Worm (Caenorhabditis elegans): ENCODE data around the gene sftd-3.

Gene sftd-3

ce11 chrII:8945167-8945566 is 18.8 kb downstream of the sftd-3 start:
- TF ChIP-seq ceh-16 (tag; optimal IDR thresholded peaks at IDR 0.05) (no peak), lin-11 (tag; optimal IDR thresholded peaks at IDR 0.05) (no peak), dmd-4 (tag; optimal IDR thresholded peaks at IDR 0.05) (no peak), ztf-4 (tag; optimal IDR thresholded peaks at IDR 0.05) (no peak), blmp-1 (tag; optimal IDR thresholded peaks at IDR 0.05; ENCODE audit: insufficient read depth) (no peak), elt-1 (tag; optimal IDR thresholded peaks at IDR 0.05) (no peak), Y55F3AM.14 (GFP tag; optimal IDR thresholded peaks at IDR 0.05) (no peak), mdl-1 (tag; optimal IDR thresholded peaks at IDR 0.05) (no peak), ZK546.5 (tag; optimal IDR thresholded peaks at IDR 0.05) (no peak), gmeb-1 (tag; optimal IDR thresholded peaks at IDR 0.05) (no peak), mab-5 (tag; optimal IDR thresholded peaks at IDR 0.05) (no peak), peb-1 (tag; optimal IDR thresholded peaks at IDR 0.05) (no peak), unc-55 (GFP tag; optimal IDR thresholded peaks at IDR 0.05) (no peak), lsy-2 (tag; optimal IDR thresholded peaks at IDR 0.05) (no peak)

DNA sequence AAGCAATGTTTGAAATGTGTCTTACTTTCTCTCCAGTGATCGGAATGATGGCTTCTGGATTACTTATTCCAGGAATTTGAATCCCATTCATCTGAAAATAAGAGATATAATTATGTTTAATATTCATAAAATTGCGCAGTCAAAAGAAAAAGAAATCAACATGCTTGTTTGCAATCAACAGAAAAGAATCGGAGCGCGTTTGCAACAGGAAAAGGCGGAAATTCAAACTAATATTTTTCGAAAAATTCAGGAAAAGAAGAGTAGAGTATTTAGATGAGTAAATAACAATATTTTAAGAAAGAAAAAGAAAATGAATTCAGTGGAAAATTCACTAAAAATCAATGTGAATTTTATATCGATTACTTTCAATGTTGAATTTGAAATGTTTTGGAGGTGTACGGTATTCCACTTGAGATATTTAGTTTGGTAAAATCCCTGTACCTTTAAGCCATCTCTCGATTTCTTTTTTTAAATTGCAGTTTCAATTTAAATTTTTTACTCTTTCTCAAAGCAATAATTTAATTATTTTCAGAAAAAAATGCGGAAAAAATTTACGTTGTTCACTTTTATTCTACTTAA is 23.5 kb downstream of the sftd-3 start, which contains the start of the genes set-17 and T21B10.4:
set-17 (minus strand) TSS at position 127 of the 579 bp plus-strand sequence.
T21B10.4 (plus strand) TSS at position 533 of the 579 bp plus-strand sequence.
- TF ChIP-seq sem-4 (tag; optimal IDR thresholded peaks at IDR 0.05) (no peak), nhr-12 (tag; optimal IDR thresholded peaks at IDR 0.05) (no peak), zag-1 (tag; optimal IDR thresholded peaks at IDR 0.05) (no peak), peb-1 (tag; optimal IDR thresholded peaks at IDR 0.05) (no peak), ztf-4 (tag; optimal IDR thresholded peaks at IDR 0.05) (no peak), ztf-1 (GFP tag; conservative IDR thresholded peaks at IDR 0.05) (no peak), ceh-16 (tag; optimal IDR thresholded peaks at IDR 0.05) (no peak), lin-11 (tag; optimal IDR thresholded peaks at IDR 0.05) (no peak), C34F6.9 (tag; optimal IDR thresholded peaks at IDR 0.05) (peak; percentile 51), lsy-2 (tag; optimal IDR thresholded peaks at IDR 0.05) (peak in 1 of 2 experiments; percentile 62), ztf-11 (tag; optimal IDR thresholded peaks at IDR 0.05) (no peak), alr-1 (tag; optimal IDR thresholded peaks at IDR 0.05) (no peak), mdl-1 (tag; optimal IDR thresholded peaks at IDR 0.05) (no peak), blmp-1 (tag; optimal IDR thresholded peaks at IDR 0.05; ENCODE audit: insufficient read depth) (no peak), skn-1 (tag; optimal IDR thresholded peaks at IDR 0.05) (no peak), ceh-82 (tag; optimal IDR thresholded peaks at IDR 0.05) (no peak), fos-1 (tag; optimal IDR thresholded peaks at IDR 0.05) (no peak), sma-3 (GFP tag; optimal IDR thresholded peaks at IDR 0.05) (no peak), crh-2 (tag; optimal IDR thresholded peaks at IDR 0.05) (peak; percentile 2), gmeb-1 (tag; optimal IDR thresholded peaks at IDR 0.05) (peak; percentile 70), unc-55 (GFP tag; optimal IDR thresholded peaks at IDR 0.05) (peak; percentile 54), mab-5 (tag; optimal IDR thresholded peaks at IDR 0.05) (no peak), unc-39 (tag; optimal IDR thresholded peaks at IDR 0.05) (no peak), nhr-129 (tag; optimal IDR thresholded peaks at IDR 0.05) (no peak), nhr-11 (tag; optimal IDR thresholded peaks at IDR 0.05) (no peak), egl-27 (tag; optimal IDR thresholded peaks at IDR 0.05) (no peak), F13H6.1 (tag; optimal IDR thresholded peaks at IDR 0.05) (no peak), nhr-77 (tag; optimal IDR thresholded peaks at IDR 0.05) (no peak)

DNA sequence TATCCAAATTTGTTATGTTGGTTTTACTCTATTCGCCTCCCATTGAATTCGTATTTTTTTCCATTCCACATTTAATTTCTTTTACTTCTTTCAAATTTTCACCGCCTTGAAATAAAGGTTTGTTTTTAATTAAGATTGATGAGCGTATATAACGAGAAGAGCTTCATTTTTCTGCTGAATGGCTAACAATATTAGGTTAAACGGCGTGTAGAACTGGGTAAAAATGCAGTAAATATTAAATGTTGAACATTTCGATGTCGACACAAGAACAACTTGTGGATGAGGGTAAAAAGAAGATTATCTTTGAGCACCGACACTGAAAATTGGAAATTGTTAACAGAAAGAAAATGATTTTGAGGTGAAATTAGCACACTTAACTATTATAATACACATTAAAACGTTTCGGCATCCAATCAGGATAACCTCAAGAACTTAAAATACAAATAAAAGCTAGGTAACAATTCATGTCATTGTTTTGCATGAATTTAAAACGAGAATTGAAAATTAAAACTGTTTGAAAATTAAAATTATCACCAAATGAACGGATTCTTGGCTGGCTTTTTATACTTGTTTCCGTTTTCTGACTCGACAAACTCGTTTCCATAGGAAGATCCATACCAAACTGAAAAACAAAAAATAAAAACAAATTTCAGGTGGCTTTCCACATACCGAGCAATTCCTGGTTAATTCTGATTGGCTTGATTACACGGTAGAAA is 24.9 kb downstream of the sftd-3 start:
- no peak for TF ChIP-seq egl-27 (tag; optimal IDR thresholded peaks at IDR 0.05)
- TF ChIP-seq aly-2 (tag; optimal IDR thresholded peaks at IDR 0.05), result no peak
- TF ChIP-seq ztf-4 (tag; optimal IDR thresholded peaks at IDR 0.05), result no peak
- no peak for TF ChIP-seq ztf-11 (tag; optimal IDR thresholded peaks at IDR 0.05)
- TF ChIP-seq ama-1 (optimal IDR thresholded peaks at IDR 0.05), result no peak
- no peak for TF ChIP-seq nhr-6 (tag; optimal IDR thresholded peaks at IDR 0.05)
- TF ChIP-seq crh-2 (tag; optimal IDR thresholded peaks at IDR 0.05), result no peak
- no peak for TF ChIP-seq nhr-25 (tag; optimal IDR thresholded peaks at IDR 0.05)
- TF ChIP-seq zag-1 (tag; optimal IDR thresholded peaks at IDR 0.05), result no peak

All from whole organism, L2 larva.